Worm (Caenorhabditis elegans): ENCODE results near the gene ndus-8.

DNA sequence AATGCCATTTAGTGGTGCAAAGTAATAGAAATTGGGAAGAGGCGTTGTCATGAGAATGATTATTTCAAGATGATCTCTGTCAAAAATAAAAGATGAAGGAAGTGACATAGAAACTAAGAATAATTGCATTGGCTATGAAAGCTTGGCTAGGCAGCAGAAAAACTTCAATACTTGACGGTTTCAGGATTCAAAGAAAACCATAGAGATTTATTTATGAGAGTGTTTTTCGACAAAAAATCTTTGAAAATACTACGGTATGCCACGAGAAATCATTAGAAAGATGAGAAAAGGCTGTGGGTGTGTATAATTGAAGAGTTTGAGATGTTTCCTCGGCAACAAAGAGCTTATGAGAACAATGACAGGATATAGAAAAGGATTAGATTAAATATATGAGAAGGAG lies 48.5 kb downstream of the ndus-8 start, which contains the start of gene F37C12.14:
- no peak for TF ChIP-seq dao-5 (tag; optimal IDR thresholded peaks at IDR 0.05)
- no peak for TF ChIP-seq W03F9.2 (tag; optimal IDR thresholded peaks at IDR 0.05)
- TF ChIP-seq him-1 (tag; optimal IDR thresholded peaks at IDR 0.05): no peak

Measured in whole organism, L4/young adult.